Worm (Caenorhabditis elegans) whole organism, L1 larva: ENCODE measurements around the gene idpb-3.

Source experiments
- Y116A8C.19 ChIP-seq: sonication (generic microtip); optimal IDR thresholded peaks from 2 replicates; lab custom pipeline; 2016; ENCODE audit warnings: missing compliant biosample characterization, missing genetic modification characterization, borderline replicate concordance
- aha-1 ChIP-seq: fragments of 150-350 bp; optimal IDR thresholded peaks from 2 replicates; lab custom pipeline; 2014; ENCODE audit warnings: missing biosample characterization, missing genetic modification characterization
- alr-1 ChIP-seq: fragments of 200-800 bp; sonication (Bioruptor generic); optimal IDR thresholded peaks from 2 replicates; lab custom pipeline; 2018; ENCODE audit warnings: borderline replicate concordance, mild to moderate bottlenecking, missing genetic modification characterization, missing compliant biosample characterization
- aly-2 ChIP-seq: fragments of 150-350 bp; optimal IDR thresholded peaks from 2 replicates; lab custom pipeline; 2014; ENCODE audit warnings: missing biosample characterization, missing genetic modification characterization
- ama-1 ChIP-seq: fragments of 150-350 bp; optimal IDR thresholded peaks from 2 replicates; lab custom pipeline; 2014
- ceh-63 ChIP-seq: fragments of 200-800 bp; sonication (Bioruptor generic); optimal IDR thresholded peaks from 2 replicates; lab custom pipeline; 2018; ENCODE audit warnings: mild to moderate bottlenecking, missing genetic modification characterization, missing compliant biosample characterization
- ceh-88 ChIP-seq: fragments of 200-800 bp; sonication (Bioruptor generic); IDR thresholded peaks from 2 replicates; pipeline ENCODE4 v1.3.6; 2022; ENCODE audit warnings: missing genetic modification characterization, missing compliant biosample characterization
- ces-1 ChIP-seq: fragments of 150-350 bp; optimal IDR thresholded peaks from 2 replicates; lab custom pipeline; 2014; ENCODE audit warnings: missing biosample characterization, missing genetic modification reagents, missing genetic modification characterization
- efl-1 ChIP-seq, 4 experiments: fragments of 150-350 bp; optimal IDR thresholded peaks in 3 of 4; peaks in 1 of 4; 1 replicate in 1 of 4; 2 replicates in 3 of 4; lab custom pipeline; 2014; ENCODE audit warnings: missing biosample characterization in 2 of 4, missing genetic modification characterization in 2 of 4, missing genetic modification reagents in 2 of 4
- egl-27 ChIP-seq, 2 experiments: fragments of 150-350 bp in 1 of 2; sonication (generic microtip); optimal IDR thresholded peaks; 3 replicates each; lab custom pipeline; 2017 to 2018; ENCODE audit warnings: missing biosample characterization in 2 of 2, missing genetic modification characterization in 2 of 2, missing genetic modification reagents in 2 of 2
- elt-2 ChIP-seq: sonication (generic microtip); optimal IDR thresholded peaks from 2 replicates; lab custom pipeline; 2016; ENCODE audit warnings: missing genetic modification characterization, mild to moderate bottlenecking, inconsistent platforms, missing compliant biosample characterization, missing genetic modification reagents
- fkh-8 ChIP-seq: sonication (generic microtip); optimal IDR thresholded peaks from 2 replicates; lab custom pipeline; 2016; ENCODE audit warnings: mild to moderate bottlenecking, missing genetic modification characterization, missing compliant biosample characterization
- fos-1 ChIP-seq: fragments of 150-350 bp; optimal IDR thresholded peaks from 2 replicates; lab custom pipeline; 2014; ENCODE audit warnings: missing biosample characterization, missing genetic modification characterization
- grh-1 ChIP-seq: fragments of 200-800 bp; sonication (Bioruptor generic); IDR thresholded peaks from 2 replicates; pipeline ENCODE4 v1.3.6; 2022; ENCODE audit warnings: missing genetic modification reagents, missing genetic modification characterization, missing compliant biosample characterization
- hlh-4 ChIP-seq: sonication (generic microtip); optimal IDR thresholded peaks from 2 replicates; lab custom pipeline; 2016; ENCODE audit warnings: mild to moderate bottlenecking, missing genetic modification characterization, missing compliant biosample characterization
- hpl-2 ChIP-seq: fragments of 150-350 bp; optimal IDR thresholded peaks from 2 replicates; lab custom pipeline; 2014; ENCODE audit warnings: missing biosample characterization, missing genetic modification reagents, missing genetic modification characterization
- irx-1 ChIP-seq: sonication (generic microtip); optimal IDR thresholded peaks from 2 replicates; lab custom pipeline; 2016; ENCODE audit warnings: missing genetic modification characterization, missing compliant biosample characterization
- isw-1 ChIP-seq: fragments of 200-800 bp; sonication (Bioruptor generic); IDR thresholded peaks from 2 replicates; pipeline ENCODE4 v1.3.6; 2022; ENCODE audit warnings: missing genetic modification characterization, missing compliant biosample characterization
- jun-1 ChIP-seq: fragments of 150-350 bp; optimal IDR thresholded peaks from 2 replicates; lab custom pipeline; 2014; ENCODE audit warnings: missing biosample characterization, missing genetic modification reagents, missing genetic modification characterization
- lin-13 ChIP-seq: fragments of 150-350 bp; optimal IDR thresholded peaks from 2 replicates; lab custom pipeline; 2014; ENCODE audit warnings: missing biosample characterization, missing genetic modification reagents, missing genetic modification characterization
- lin-14 ChIP-seq: fragments of 200-800 bp; sonication (Bioruptor generic); optimal IDR thresholded peaks from 2 replicates; lab custom pipeline; 2018; ENCODE audit warnings: mild to moderate bottlenecking, missing genetic modification characterization, moderate library complexity, missing compliant biosample characterization
- lin-15B ChIP-seq: fragments of 150-350 bp; sonication (generic microtip); optimal IDR thresholded peaks from 3 replicates; lab custom pipeline; 2014; ENCODE audit warnings: missing biosample characterization, missing genetic modification characterization
- lin-35 ChIP-seq, 2 experiments: fragments of 150-350 bp; optimal IDR thresholded peaks; 2 replicates each; lab custom pipeline; 2014; ENCODE audit warnings: missing biosample characterization in 2 of 2, missing genetic modification characterization in 2 of 2, missing genetic modification reagents in 2 of 2
- lin-39 ChIP-seq: fragments of 150-350 bp; optimal IDR thresholded peaks from 2 replicates; lab custom pipeline; 2014; ENCODE audit warnings: missing biosample characterization, missing genetic modification reagents, missing genetic modification characterization
- lir-3 ChIP-seq: sonication (generic microtip); optimal IDR thresholded peaks from 2 replicates; lab custom pipeline; 2016; ENCODE audit warnings: mild to moderate bottlenecking, missing genetic modification characterization, moderate library complexity, missing compliant biosample characterization; ENCODE audit not compliant: poor library complexity
- lsy-2 ChIP-seq, 2 experiments: fragments of 150-350 bp; optimal IDR thresholded peaks; 2 replicates each; lab custom pipeline; 2014; ENCODE audit warnings: missing biosample characterization in 2 of 2, missing genetic modification characterization in 2 of 2
- mef-2 ChIP-seq: fragments of 150-350 bp; optimal IDR thresholded peaks from 2 replicates; lab custom pipeline; 2014; ENCODE audit warnings: missing biosample characterization, missing genetic modification characterization
- mep-1 ChIP-seq: fragments of 150-350 bp; optimal IDR thresholded peaks from 2 replicates; lab custom pipeline; 2014; ENCODE audit warnings: missing biosample characterization, missing genetic modification characterization
- nhr-11 ChIP-seq: fragments of 150-350 bp; optimal IDR thresholded peaks from 2 replicates; lab custom pipeline; 2014; ENCODE audit warnings: missing biosample characterization, missing genetic modification characterization
- nhr-19 ChIP-seq: fragments of 200-800 bp; sonication (Bioruptor generic); conservative IDR thresholded peaks from 2 replicates; pipeline ENCODE4 v1.3.6; 2022; ENCODE audit warnings: missing genetic modification characterization, missing compliant biosample characterization
- nhr-237 ChIP-seq: fragments of 150-350 bp; optimal IDR thresholded peaks from 2 replicates; lab custom pipeline; 2014; ENCODE audit warnings: missing biosample characterization, missing genetic modification characterization
- nhr-28 ChIP-seq: fragments of 150-350 bp; optimal IDR thresholded peaks from 2 replicates; lab custom pipeline; 2014; ENCODE audit warnings: missing biosample characterization, missing genetic modification characterization
- nhr-47 ChIP-seq: sonication (generic microtip); optimal IDR thresholded peaks from 2 replicates; lab custom pipeline; 2016; ENCODE audit warnings: mild to moderate bottlenecking, missing genetic modification characterization, moderate library complexity, missing compliant biosample characterization
- nhr-71 ChIP-seq: sonication (generic microtip); optimal IDR thresholded peaks from 2 replicates; lab custom pipeline; 2016; ENCODE audit warnings: mild to moderate bottlenecking, missing genetic modification characterization, moderate library complexity, missing compliant biosample characterization
- nhr-76 ChIP-seq: sonication (generic microtip); optimal IDR thresholded peaks from 2 replicates; lab custom pipeline; 2017; ENCODE audit warnings: missing biosample characterization, missing genetic modification characterization
- nhr-77 ChIP-seq: fragments of 150-350 bp; optimal IDR thresholded peaks from 2 replicates; lab custom pipeline; 2014; ENCODE audit warnings: missing biosample characterization, missing genetic modification characterization
- nhr-84 ChIP-seq: sonication (generic microtip); optimal IDR thresholded peaks from 2 replicates; lab custom pipeline; 2017; ENCODE audit warnings: missing biosample characterization, missing genetic modification characterization
- nhr-85 ChIP-seq: sonication (generic microtip); peaks from one replicate; lab custom pipeline; 2016; ENCODE audit warnings: missing genetic modification characterization, inconsistent platforms, missing compliant biosample characterization
- nhr-90 ChIP-seq: sonication (generic microtip); optimal IDR thresholded peaks from 2 replicates; lab custom pipeline; 2016; ENCODE audit warnings: mild to moderate bottlenecking, missing genetic modification characterization, missing compliant biosample characterization; ENCODE audit not compliant: poor library complexity
- pag-3 ChIP-seq: sonication (generic microtip); optimal IDR thresholded peaks from 2 replicates; lab custom pipeline; 2017; ENCODE audit warnings: missing genetic modification characterization, mild to moderate bottlenecking, missing compliant biosample characterization, antibody characterized with exemption, borderline replicate concordance; ENCODE audit not compliant: insufficient read depth
- pax-3 ChIP-seq: fragments of 200-800 bp; sonication (Bioruptor generic); optimal IDR thresholded peaks from 2 replicates; lab custom pipeline; 2018; ENCODE audit warnings: mild to moderate bottlenecking, missing genetic modification characterization, moderate library complexity, missing compliant biosample characterization
- pqm-1 ChIP-seq: sonication (generic microtip); optimal IDR thresholded peaks from 3 replicates; lab custom pipeline; 2017; ENCODE audit warnings: missing biosample characterization, missing genetic modification characterization
- skn-1 ChIP-seq: fragments of 150-350 bp; optimal IDR thresholded peaks from 2 replicates; lab custom pipeline; 2014; ENCODE audit warnings: missing biosample characterization, missing genetic modification characterization
- snpc-4 ChIP-seq: fragments of 150-350 bp; optimal IDR thresholded peaks from 2 replicates; lab custom pipeline; 2014; ENCODE audit warnings: missing biosample characterization, missing genetic modification characterization
- snu-23 ChIP-seq: sonication (generic microtip); optimal IDR thresholded peaks from 2 replicates; lab custom pipeline; 2016; ENCODE audit warnings: missing genetic modification characterization, missing compliant biosample characterization
- tlp-1 ChIP-seq: fragments of 150-350 bp; optimal IDR thresholded peaks from 2 replicates; lab custom pipeline; 2014; ENCODE audit warnings: missing biosample characterization, missing genetic modification characterization
- unc-130 ChIP-seq: fragments of 150-350 bp; optimal IDR thresholded peaks from 2 replicates; lab custom pipeline; 2017; ENCODE audit warnings: missing biosample characterization, missing genetic modification characterization, inconsistent platforms
- unc-62 ChIP-seq: fragments of 150-350 bp; optimal IDR thresholded peaks from 2 replicates; lab custom pipeline; 2014; ENCODE audit warnings: missing biosample characterization, missing genetic modification reagents, missing genetic modification characterization
- unc-86 ChIP-seq: sonication (generic microtip); optimal IDR thresholded peaks from 2 replicates; lab custom pipeline; 2016; ENCODE audit warnings: missing genetic modification characterization, missing compliant biosample characterization
- unc-98 ChIP-seq: fragments of 200-800 bp; sonication (Bioruptor generic); IDR thresholded peaks from 2 replicates; pipeline ENCODE4 v1.3.6; 2022; ENCODE audit warnings: missing genetic modification characterization, missing compliant biosample characterization
- vab-15 ChIP-seq: sonication (generic microtip); optimal IDR thresholded peaks from 2 replicates; lab custom pipeline; 2017; ENCODE audit warnings: missing genotype, mild to moderate bottlenecking, missing genetic modification characterization, missing compliant biosample characterization
- xbp-1 ChIP-seq: sonication (generic microtip); optimal IDR thresholded peaks from 2 replicates; lab custom pipeline; 2016; ENCODE audit warnings: missing genetic modification characterization, missing compliant biosample characterization
- zag-1 ChIP-seq: fragments of 150-350 bp; optimal IDR thresholded peaks from 2 replicates; lab custom pipeline; 2014; ENCODE audit warnings: missing biosample characterization, missing genetic modification characterization
- ztf-4 ChIP-seq: fragments of 150-350 bp; optimal IDR thresholded peaks from 2 replicates; lab custom pipeline; 2014; ENCODE audit warnings: missing biosample characterization, missing genetic modification characterization

The idpb-3 gene

ce11 chrII:5057315-5057714, 44.3 kb downstream of the idpb-3 start:
- peak; percentile 38 for TF ChIP-seq lir-3 (tag; lab: Kevin White, UChicago)
- TF ChIP-seq ces-1: no peak
- TF ChIP-seq fos-1 (tag; lab: Kevin White, UChicago): peak; percentile 29
- TF ChIP-seq xbp-1 (tag; lab: Kevin White, UChicago): peak; percentile 49
- no peak for TF ChIP-seq unc-62 (GFP tag; lab: Kevin White, UChicago)
- no peak for TF ChIP-seq lin-15B (tag; lab: Kevin White, UChicago)
- TF ChIP-seq nhr-71: peak; percentile 74
- peak; percentile 62 for TF ChIP-seq lin-13 (GFP tag; lab: Kevin White, UChicago)
- TF ChIP-seq lin-35 (GFP tag; optimal IDR thresholded peaks at IDR 0.05; lab: Kevin White, UChicago): peak; percentile 53 to 77
- TF ChIP-seq ceh-63 (GFP tag; lab: Kevin White, UChicago): no peak
- no peak for TF ChIP-seq nhr-237 (tag; lab: Kevin White, UChicago)
- TF ChIP-seq aha-1: no peak
- no peak for TF ChIP-seq egl-27 (tag; optimal IDR thresholded peaks at IDR 0.05; lab: Kevin White, UChicago)
- peak; percentile 79 for TF ChIP-seq snu-23 (GFP tag; lab: Kevin White, UChicago)
- TF ChIP-seq lin-39 (tag; lab: Kevin White, UChicago): no peak
- TF ChIP-seq nhr-19 (GFP tag; lab: Robert Waterston, UW): peak; percentile 76
- TF ChIP-seq lsy-2 (tag; optimal IDR thresholded peaks at IDR 0.05; lab: Kevin White, UChicago): peak; percentile 76 to 79
- peak; percentile 81 for TF ChIP-seq nhr-85 (tag; lab: Kevin White, UChicago)
- no peak for TF ChIP-seq nhr-28
- TF ChIP-seq nhr-11 (tag; lab: Kevin White, UChicago): no peak
- TF ChIP-seq ztf-4 (tag; lab: Kevin White, UChicago): no peak
- no peak for TF ChIP-seq jun-1 (tag; lab: Kevin White, UChicago)
- TF ChIP-seq isw-1 (GFP tag; lab: Robert Waterston, UW): no peak; the same call in 1 of the 2 replicates
- TF ChIP-seq ama-1 (lab: Kevin White, UChicago): no peak
- TF ChIP-seq efl-1 (optimal IDR thresholded peaks at IDR 0.05; lab: Kevin White, UChicago): peak; percentile 41 to 67
- peak; percentile 39 to 94 for TF ChIP-seq efl-1 (GFP tag; optimal IDR thresholded peaks at IDR 0.05 in 1 of 2; lab: Kevin White, UChicago)
- peak; percentile 53 for TF ChIP-seq lin-14
- no peak for TF ChIP-seq nhr-84 (tag; lab: Kevin White, UChicago)
- no peak for TF ChIP-seq pag-3
- TF ChIP-seq pqm-1 (tag; lab: Kevin White, UChicago): no peak
- TF ChIP-seq aly-2 (tag; lab: Kevin White, UChicago): no peak
- TF ChIP-seq mep-1 (tag; lab: Kevin White, UChicago): peak; percentile 67
- no peak for TF ChIP-seq nhr-76 (tag; lab: Kevin White, UChicago)
- no peak for TF ChIP-seq vab-15
- no peak for TF ChIP-seq fkh-8
- no peak for TF ChIP-seq alr-1 (tag; lab: Kevin White, UChicago)
- TF ChIP-seq zag-1 (tag; lab: Kevin White, UChicago): no peak
- TF ChIP-seq Y116A8C.19 (tag; lab: Kevin White, UChicago): no peak
- peak; percentile 29 for TF ChIP-seq pax-3 (tag; lab: Kevin White, UChicago)
- TF ChIP-seq nhr-77 (tag; lab: Kevin White, UChicago): peak; percentile 23
- TF ChIP-seq unc-98: no peak
- 0 out of 2 replicates have a peak, but pooled peaks have one; percentile 21 for TF ChIP-seq grh-1 (GFP tag; lab: Robert Waterston, UW)
- no peak for TF ChIP-seq irx-1 (tag; lab: Kevin White, UChicago)
- TF ChIP-seq unc-86 (tag; lab: Kevin White, UChicago): no peak
- no peak for TF ChIP-seq hlh-4 (tag; lab: Kevin White, UChicago)
- no peak for TF ChIP-seq mef-2 (tag; lab: Kevin White, UChicago)
- TF ChIP-seq hpl-2 (GFP tag; lab: Kevin White, UChicago): no peak
- no peak for TF ChIP-seq tlp-1 (tag; lab: Kevin White, UChicago)
- TF ChIP-seq skn-1 (tag; lab: Kevin White, UChicago): peak; percentile 43
- peak; percentile 70 for TF ChIP-seq nhr-47 (tag; lab: Kevin White, UChicago)
- TF ChIP-seq snpc-4 (tag; lab: Kevin White, UChicago): peak; percentile 98
- TF ChIP-seq nhr-90 (tag; lab: Kevin White, UChicago): peak; percentile 74
- peak; percentile 89 for TF ChIP-seq elt-2
- no peak for TF ChIP-seq ceh-88 (GFP tag; lab: Robert Waterston, UW)
- peak; percentile 38 for TF ChIP-seq unc-130 (tag; lab: Kevin White, UChicago)
